Worm (Caenorhabditis elegans): Measurements from ENCODE around the gene F37C12.18.
A peak's percentile ranks its signal among the peaks of the same experiment; 100 is the strongest.

DNA sequence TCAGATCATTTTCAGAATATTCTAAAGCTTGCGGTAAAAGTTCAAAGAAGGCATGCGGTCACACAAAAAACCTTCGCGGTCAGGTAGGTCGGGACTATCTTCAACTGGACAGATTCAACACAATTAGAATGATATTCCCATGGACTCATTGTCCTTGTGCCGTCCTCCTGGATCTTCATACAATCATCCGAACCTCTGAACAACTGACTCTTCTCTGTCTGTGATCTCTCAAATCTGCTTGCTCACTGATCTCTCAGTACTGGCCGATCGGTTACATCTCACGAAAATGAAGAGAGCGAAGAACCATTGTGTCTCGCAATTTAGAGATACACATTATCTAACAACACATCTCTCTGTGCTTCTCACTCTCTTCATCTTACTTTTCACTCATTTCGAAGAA is 20.3 kb upstream of the F37C12.18 start:
- TF ChIP-seq nhr-25 (tag; optimal IDR thresholded peaks at IDR 0.05) = no peak
- TF ChIP-seq ZK546.5 (tag; optimal IDR thresholded peaks at IDR 0.05) = no peak
- peak in 1 of 2 experiments; percentile 16 for TF ChIP-seq lsy-2 (tag; optimal IDR thresholded peaks at IDR 0.05)
- TF ChIP-seq unc-39 (tag; optimal IDR thresholded peaks at IDR 0.05) = no peak
- no peak for TF ChIP-seq ceh-16 (tag; optimal IDR thresholded peaks at IDR 0.05)
- TF ChIP-seq skn-1 (tag; optimal IDR thresholded peaks at IDR 0.05) = no peak
